Worm (Caenorhabditis elegans): ENCODE results near the gene Y62H9A.9.

Y62H9A.9 gene

ce11 chrX:11937343-11937935, 39.5 kb upstream of the Y62H9A.9 start (continued):
- TF ChIP-seq pha-2 (tag; optimal IDR thresholded peaks at IDR 0.05) (no peak), zip-5 (tag; optimal IDR thresholded peaks at IDR 0.05) (peak; percentile 9), hlh-30 (tag; optimal IDR thresholded peaks at IDR 0.05; ENCODE audit: insufficient read depth) (peak; percentile 73), C08G9.2 (tag; optimal IDR thresholded peaks at IDR 0.05) (peak; percentile 65), eyg-1 (tag; optimal IDR thresholded peaks at IDR 0.05) (no peak), fkh-10 (GFP tag; optimal IDR thresholded peaks at IDR 0.05) (peak; percentile 57), Y22D7AL.16 (tag; optimal IDR thresholded peaks at IDR 0.05) (no peak), ceh-48 (tag; optimal IDR thresholded peaks at IDR 0.05) (peak; percentile 79), hlh-15 (tag; optimal IDR thresholded peaks at IDR 0.05) (peak; percentile 44), ceh-31 (tag; optimal IDR thresholded peaks at IDR 0.05) (peak; percentile 92), elt-4 (tag; optimal IDR thresholded peaks at IDR 0.05) (no peak), ahr-1 (tag; optimal IDR thresholded peaks at IDR 0.05) (no peak), ceh-30 (tag; optimal IDR thresholded peaks at IDR 0.05) (peak; percentile 88), fkh-6 (tag; optimal IDR thresholded peaks at IDR 0.05) (peak; percentile 57), ceh-22 (tag; optimal IDR thresholded peaks at IDR 0.05) (peak; percentile 13), pha-4 (tag; optimal IDR thresholded peaks at IDR 0.05) (no peak), ceh-9 (tag; optimal IDR thresholded peaks at IDR 0.05) (no peak), ama-1 (optimal IDR thresholded peaks at IDR 0.05) (no peak), hlh-13 (GFP tag; optimal IDR thresholded peaks at IDR 0.05) (no peak), rnt-1 (tag; optimal IDR thresholded peaks at IDR 0.05) (peak; percentile 94), ztf-16 (tag; optimal IDR thresholded peaks at IDR 0.05) (peak; percentile 68), ceh-18 (tag; optimal IDR thresholded peaks at IDR 0.05) (peak; percentile 96), ceh-19 (GFP tag; optimal IDR thresholded peaks at IDR 0.05) (peak; percentile 53), dmd-4 (tag; optimal IDR thresholded peaks at IDR 0.05; ENCODE audit: borderline replicate concordance) (peak; percentile 31), K09A11.1 (tag; optimal IDR thresholded peaks at IDR 0.05; ENCODE audit: insufficient read depth) (peak; percentile 87), gmeb-2 (tag; optimal IDR thresholded peaks at IDR 0.05) (peak; percentile 66), pat-9 (tag; optimal IDR thresholded peaks at IDR 0.05) (peak; percentile 62), lin-11 (tag; optimal IDR thresholded peaks at IDR 0.05) (no peak), fax-1 (tag; optimal IDR thresholded peaks at IDR 0.05) (no peak), ceh-24 (tag; optimal IDR thresholded peaks at IDR 0.05) (no peak), ets-4 (tag; optimal IDR thresholded peaks at IDR 0.05) (peak; percentile 18), unc-55 (GFP tag; optimal IDR thresholded peaks at IDR 0.05) (no peak), pros-1 (tag; optimal IDR thresholded peaks at IDR 0.05) (peak; percentile 97), madf-2 (tag; optimal IDR thresholded peaks at IDR 0.05) (peak; percentile 73), odd-2 (tag; optimal IDR thresholded peaks at IDR 0.05) (no peak), syd-9 (tag; optimal IDR thresholded peaks at IDR 0.05) (peak; percentile 87), nhr-11 (tag; optimal IDR thresholded peaks at IDR 0.05) (peak; percentile 92), pag-3 (tag; optimal IDR thresholded peaks at IDR 0.05; ENCODE audit: borderline replicate concordance) (no peak), hlh-6 (tag; optimal IDR thresholded peaks at IDR 0.05) (peak; percentile 56), hlh-8 (tag; optimal IDR thresholded peaks at IDR 0.05) (peak; percentile 45), sox-2 (GFP tag; IDR thresholded peaks at IDR 0.05) (peak; percentile 46), ceh-2 (tag; optimal IDR thresholded peaks at IDR 0.05) (peak; percentile 74), mec-3 (tag; optimal IDR thresholded peaks at IDR 0.05; ENCODE audit: borderline replicate concordance) (no peak), ceh-6 (GFP tag; optimal IDR thresholded peaks at IDR 0.05) (peak; percentile 66), dve-1 (tag; optimal IDR thresholded peaks at IDR 0.05) (peak; percentile 98), sdc-2 (tag; optimal IDR thresholded peaks at IDR 0.05) (peak; percentile 99), elt-2 (tag; optimal IDR thresholded peaks at IDR 0.05) (peak; percentile 79), unc-3 (GFP tag; conservative IDR thresholded peaks at IDR 0.05) (0 out of 2 replicates have a peak, but pooled peaks have one; percentile 21), unc-3 (tag; optimal IDR thresholded peaks at IDR 0.05) (peak; percentile 15)
